Fruit fly (Drosophila melanogaster) whole organism, wandering third instar larva: ENCODE results near the gene CG10140.

Experiments used
- Abd-B ChIP-seq: fragments of >200 bp; optimal IDR thresholded peaks from 2 replicates; lab custom pipeline; 2017; ENCODE audit warnings: missing biosample characterization, missing genetic modification characterization
- Myc ChIP-seq: fragments of >200 bp; optimal IDR thresholded peaks from 2 replicates; lab custom pipeline; 2017
- N ChIP-seq: fragments of >200 bp; optimal IDR thresholded peaks from 2 replicates; lab custom pipeline; 2018; ENCODE audit warnings: missing biosample characterization, missing external identifiers, missing genetic modification characterization
- OdsH ChIP-seq: fragments of 200-800 bp; sonication (Bioruptor generic); optimal IDR thresholded peaks from 2 replicates; lab custom pipeline; 2016; ENCODE audit warnings: missing biosample characterization, mild to moderate bottlenecking, missing genetic modification characterization
- Rel ChIP-seq, 2 experiments: fragments of 200-800 bp; sonication (Bioruptor generic) in 1 of 2; optimal IDR thresholded peaks; 2 replicates in 1 of 2; 3 replicates in 1 of 2; lab custom pipeline; 2016 to 2019; ENCODE audit warnings: mild to moderate bottlenecking in 2 of 2, missing biosample characterization in 2 of 2, missing genetic modification characterization in 2 of 2, moderate library complexity in 1 of 2
- dl ChIP-seq, 2 experiments: fragments of 175-275, 200-275 bp in 1 of 2; fragments of 200-275 bp in 1 of 2; sonication (Bioruptor generic); optimal IDR thresholded peaks; lab custom pipeline; 2018; ENCODE audit warnings: mild to moderate bottlenecking in 2 of 2, missing biosample characterization in 2 of 2, missing genetic modification characterization in 2 of 2, moderate library complexity in 2 of 2; ENCODE audit not compliant: partially characterized antibody in 2 of 2, insufficient read depth in 1 of 2
- dsf ChIP-seq: sonication (Bioruptor generic); optimal IDR thresholded peaks from 2 replicates; lab custom pipeline; 2016; ENCODE audit warnings: missing biosample characterization, missing genetic modification characterization, borderline replicate concordance
- h ChIP-seq: fragments of 200-800 bp; sonication (Bioruptor generic); optimal IDR thresholded peaks from 3 replicates; lab custom pipeline; 2016; ENCODE audit warnings: missing biosample characterization, mild to moderate bottlenecking, missing genetic modification characterization
- lola ChIP-seq: fragments of >200 bp; optimal IDR thresholded peaks from 2 replicates; lab custom pipeline; 2017; ENCODE audit warnings: missing biosample characterization, missing genetic modification characterization
- pan ChIP-seq: fragments of >200 bp; optimal IDR thresholded peaks from 2 replicates; lab custom pipeline; 2017
- psq ChIP-seq: fragments of 200-800 bp; sonication (Bioruptor generic); optimal IDR thresholded peaks from 3 replicates; lab custom pipeline; 2017; ENCODE audit warnings: missing biosample characterization, mild to moderate bottlenecking, missing genetic modification characterization, moderate library complexity
- rgr ChIP-seq: fragments of 200-800 bp; sonication (Bioruptor generic); optimal IDR thresholded peaks from 3 replicates; lab custom pipeline; 2016; ENCODE audit warnings: missing biosample characterization, mild to moderate bottlenecking, missing genetic modification characterization
- sage ChIP-seq: fragments of 200-800 bp; sonication (Bioruptor generic); optimal IDR thresholded peaks from 2 replicates; lab custom pipeline; 2016; ENCODE audit warnings: missing biosample characterization, mild to moderate bottlenecking, missing genetic modification characterization
- usp ChIP-seq: fragments of >200 bp; optimal IDR thresholded peaks from 2 replicates; lab custom pipeline; 2017; ENCODE audit warnings: missing biosample characterization, missing genetic modification characterization

DNA sequence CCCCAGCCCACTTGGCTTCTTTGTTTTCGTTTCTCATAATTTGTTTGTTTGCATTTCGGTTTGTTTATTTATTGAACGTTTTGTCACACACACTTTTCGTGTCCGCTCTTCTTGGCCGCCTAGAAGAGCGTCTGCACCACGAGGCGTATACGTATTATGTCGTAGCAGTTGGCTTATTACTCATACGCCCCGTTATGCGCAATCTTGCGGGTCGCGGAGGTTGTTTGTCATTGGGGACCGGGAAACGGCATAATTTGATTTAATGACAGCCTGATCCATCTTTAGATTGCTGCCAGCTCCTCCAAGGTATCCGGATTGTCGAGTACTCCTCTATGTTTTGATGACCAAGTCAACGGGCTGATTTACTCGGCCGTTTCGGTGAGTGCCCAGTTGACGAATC lies 20.1 kb downstream of the CG10140 start:
- TF ChIP-seq sage (GFP tag; lab: Kevin White, UChicago) (no peak), h (GFP tag; lab: Kevin White, UChicago) (no peak), pan (lab: Kevin White, UChicago) (no peak), lola (GFP tag; lab: Kevin White, UChicago) (no peak), dsf (GFP tag; lab: Kevin White, UChicago) (no peak), dl (GFP tag; optimal IDR thresholded peaks at IDR 0.05; lab: Kevin White, UChicago; ENCODE audit: insufficient read depth in 1 of 2, partially characterized antibody in 2 of 2) (no peak), psq (GFP tag; lab: Kevin White, UChicago) (no peak), N (GFP tag; lab: Kevin White, UChicago) (no peak), Myc (lab: Kevin White, UChicago) (no peak), usp (GFP tag; lab: Kevin White, UChicago) (no peak), OdsH (GFP tag; lab: Kevin White, UChicago) (no peak), Rel (GFP tag; optimal IDR thresholded peaks at IDR 0.05; lab: Kevin White, UChicago) (no peak), Rel (tag; optimal IDR thresholded peaks at IDR 0.05; lab: Kevin White, UChicago) (no peak), Abd-B (GFP tag; lab: Kevin White, UChicago) (no peak), rgr (no peak)
